Worm (Caenorhabditis elegans): Measurements from ENCODE around the gene Y39E4B.6.

The Y39E4B.6 gene

DNA sequence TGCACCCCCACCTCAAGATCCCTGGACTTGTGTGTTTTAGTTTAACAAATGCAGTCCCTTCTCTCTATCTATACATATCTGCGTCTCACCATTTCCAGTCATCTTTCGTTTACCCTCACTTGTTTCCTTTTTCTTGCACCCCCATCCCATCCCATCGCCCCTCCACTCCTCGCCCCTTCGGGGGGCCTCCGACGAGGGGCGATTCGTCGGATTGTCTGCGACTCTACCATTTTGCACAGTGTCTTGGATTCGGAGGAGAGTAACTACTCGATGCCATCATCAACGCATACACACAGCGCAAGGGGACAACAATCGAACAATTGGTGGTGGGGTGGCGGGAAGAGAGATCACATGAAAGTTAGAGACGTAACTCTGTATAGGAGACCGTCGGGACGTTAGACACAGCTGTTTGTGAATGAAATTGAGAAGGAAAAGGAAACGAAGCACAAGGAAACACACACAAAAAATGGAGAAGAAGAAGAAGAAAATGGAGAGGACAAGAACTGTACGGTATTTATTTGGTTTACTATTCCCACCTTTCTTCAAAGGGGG is 8.1 kb upstream of the Y39E4B.6 start (continued):
- peak; percentile 91 for TF ChIP-seq mef-2 (tag; optimal IDR thresholded peaks at IDR 0.05)
- TF ChIP-seq fkh-8 (tag; optimal IDR thresholded peaks at IDR 0.05), result peak; percentile 91
- TF ChIP-seq ceh-63 (GFP tag; optimal IDR thresholded peaks at IDR 0.05), result no peak
- peak; percentile 11 for TF ChIP-seq F16B12.6 (tag; optimal IDR thresholded peaks at IDR 0.05)
- TF ChIP-seq nhr-77 (tag; optimal IDR thresholded peaks at IDR 0.05), result peak; percentile 96
- TF ChIP-seq egl-27 (tag; optimal IDR thresholded peaks at IDR 0.05), result peak; percentile 76 to 90
- peak; percentile 79 for TF ChIP-seq skn-1 (tag; optimal IDR thresholded peaks at IDR 0.05)
- TF ChIP-seq dpl-1 (GFP tag; optimal IDR thresholded peaks at IDR 0.05), result peak; percentile 57 to 75 (median 60)
- peak; percentile 82 for TF ChIP-seq nhr-237 (tag; optimal IDR thresholded peaks at IDR 0.05)
- no peak for TF ChIP-seq C34B4.2 (tag; optimal IDR thresholded peaks at IDR 0.05)
- no peak for TF ChIP-seq tlp-1 (tag; optimal IDR thresholded peaks at IDR 0.05)
- no peak for TF ChIP-seq unc-30 (tag; optimal IDR thresholded peaks at IDR 0.05)
- TF ChIP-seq aha-1 (tag; optimal IDR thresholded peaks at IDR 0.05), result peak; percentile 64
- peak; percentile 94 for TF ChIP-seq unc-86 (tag; optimal IDR thresholded peaks at IDR 0.05)
- TF ChIP-seq pqm-1 (tag; optimal IDR thresholded peaks at IDR 0.05), result no peak
- peak; percentile 98 for TF ChIP-seq snu-23 (GFP tag; optimal IDR thresholded peaks at IDR 0.05)
- no peak for TF ChIP-seq nhr-12 (tag; optimal IDR thresholded peaks at IDR 0.05)
- peak; percentile 37 for TF ChIP-seq fkh-4 (tag; optimal IDR thresholded peaks at IDR 0.05; ENCODE audit: borderline replicate concordance)
- peak; percentile 78 to 84 for TF ChIP-seq efl-1 (optimal IDR thresholded peaks at IDR 0.05)
- peak; percentile 52 to 95 for TF ChIP-seq efl-1 (GFP tag; optimal IDR thresholded peaks at IDR 0.05 in 1 of 2)
- TF ChIP-seq ceh-90 (tag; optimal IDR thresholded peaks at IDR 0.05), result no peak
- peak; percentile 91 for TF ChIP-seq jun-1 (tag; optimal IDR thresholded peaks at IDR 0.05)
- peak; percentile 71 for TF ChIP-seq blmp-1 (tag; optimal IDR thresholded peaks at IDR 0.05)
- TF ChIP-seq nhr-84 (tag; optimal IDR thresholded peaks at IDR 0.05), result no peak
- TF ChIP-seq vab-15 (tag; optimal IDR thresholded peaks at IDR 0.05), result peak; percentile 61
- peak; percentile 74 for TF ChIP-seq ceh-8 (GFP tag; optimal IDR thresholded peaks at IDR 0.05)
- TF ChIP-seq tbx-2 (tag; optimal IDR thresholded peaks at IDR 0.05), result peak; percentile 94
- no peak for TF ChIP-seq efl-3 (GFP tag; optimal IDR thresholded peaks at IDR 0.05)
- peak; percentile 98 for TF ChIP-seq nhr-85 (tag)
- peak; percentile 67 to 85 for TF ChIP-seq lin-35 (GFP tag; optimal IDR thresholded peaks at IDR 0.05)
- TF ChIP-seq alr-1 (tag; optimal IDR thresholded peaks at IDR 0.05; ENCODE audit: borderline replicate concordance), result no peak
- TF ChIP-seq lin-39 (tag; optimal IDR thresholded peaks at IDR 0.05), result peak; percentile 33
- TF ChIP-seq hlh-4 (tag; optimal IDR thresholded peaks at IDR 0.05), result no peak
- TF ChIP-seq ztf-4 (tag; optimal IDR thresholded peaks at IDR 0.05), result peak; percentile 92
- no peak for TF ChIP-seq hlh-17 (GFP tag; optimal IDR thresholded peaks at IDR 0.05; ENCODE audit: borderline replicate concordance)
- peak; percentile 84; the same call in 1 of the 2 replicates for TF ChIP-seq mab-9 (GFP tag; IDR thresholded peaks at IDR 0.05)
- TF ChIP-seq pag-3 (tag; optimal IDR thresholded peaks at IDR 0.05; ENCODE audit: borderline replicate concordance, insufficient read depth), result peak; percentile 48
- TF ChIP-seq pax-3 (tag; optimal IDR thresholded peaks at IDR 0.05), result peak; percentile 88
- peak in 1 of 2 experiments; percentile 93 for TF ChIP-seq mdl-1 (tag; optimal IDR thresholded peaks at IDR 0.05)
- peak; percentile 87 for TF ChIP-seq nhr-19 (GFP tag; conservative IDR thresholded peaks at IDR 0.05)
- no peak for TF ChIP-seq ets-5 (GFP tag; IDR thresholded peaks at IDR 0.05)
- TF ChIP-seq C16A3.4 (tag; optimal IDR thresholded peaks at IDR 0.05), result peak; percentile 92
- TF ChIP-seq sptf-1 (tag; optimal IDR thresholded peaks at IDR 0.05), result no peak
- peak; percentile 75 for TF ChIP-seq aly-2 (tag; optimal IDR thresholded peaks at IDR 0.05)
- peak in 1 of 2 experiments; percentile 91 for TF ChIP-seq ztf-11 (tag; optimal IDR thresholded peaks at IDR 0.05)
- TF ChIP-seq lin-14 (GFP tag; optimal IDR thresholded peaks at IDR 0.05), result peak; percentile 99
- peak; percentile 97 for TF ChIP-seq fkh-10 (GFP tag; optimal IDR thresholded peaks at IDR 0.05)
- TF ChIP-seq isw-1 (GFP tag; IDR thresholded peaks at IDR 0.05), result peak; percentile 79
- peak; percentile 57 for TF ChIP-seq nhr-76 (tag; optimal IDR thresholded peaks at IDR 0.05)

All from whole organism, L1 larva.